Fruit fly (Drosophila melanogaster): ENCODE data around the gene Mco3.
A peak's percentile ranks its signal among the peaks of the same experiment; 100 is the strongest.

The Mco3 gene

DNA sequence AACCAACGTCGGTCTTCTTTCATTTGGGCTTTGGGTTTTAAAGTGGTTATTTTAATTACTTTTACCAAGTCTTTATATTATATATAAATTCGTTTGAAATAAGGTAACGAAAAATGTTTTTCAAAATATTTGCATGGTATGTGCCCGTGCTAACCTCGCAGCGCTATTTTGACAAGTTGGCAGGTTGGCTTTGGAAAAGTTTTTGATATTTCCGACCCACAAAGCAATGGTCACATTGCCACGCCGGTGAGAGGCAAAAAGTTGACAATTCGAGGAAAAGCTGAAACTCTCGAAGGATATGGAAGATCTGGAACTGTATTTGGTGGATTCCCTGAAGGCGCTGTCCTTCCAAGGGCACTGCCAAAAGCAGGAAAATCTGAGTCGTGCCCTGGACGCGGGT lies 4.0 kb upstream of the Mco3 start, which contains the start of gene CG5913:
Gene CG5913 (plus strand): TSS at position 224 of the 400 bp plus-strand sequence.
- TF ChIP-seq CG13287 (GFP tag; IDR thresholded peaks at IDR 0.05; ENCODE audit: partially characterized antibody) (peak; percentile 63; the same call in 1 of the 2 replicates), Bgb (GFP tag; IDR thresholded peaks at IDR 0.05; ENCODE audit: partially characterized antibody) (0 out of 2 replicates have a peak, but pooled peaks have one; percentile 12), MBD-R2 (GFP tag; IDR thresholded peaks at IDR 0.05) (peak; percentile 95), CG6689 (GFP tag; IDR thresholded peaks at IDR 0.05) (no peak), CG3726 (GFP tag; IDR thresholded peaks at IDR 0.05) (no peak), Opbp (GFP tag; IDR thresholded peaks at IDR 0.05; ENCODE audit: partially characterized antibody) (0 out of 3 replicates have a peak, but pooled peaks have one; percentile 19), CG14710 (tag; optimal IDR thresholded peaks at IDR 0.05) (peak; percentile 49), Lhr (GFP tag; optimal IDR thresholded peaks at IDR 0.05) (peak; percentile 53), lbe (GFP tag; optimal IDR thresholded peaks at IDR 0.05) (no peak), Max (GFP tag; optimal IDR thresholded peaks at IDR 0.05) (peak; percentile 15), aop (GFP tag; IDR thresholded peaks at IDR 0.05) (no peak), Rfx (GFP tag; IDR thresholded peaks at IDR 0.05) (0 out of 2 replicates have a peak, but pooled peaks have one; percentile 15), unc-4 (GFP tag; IDR thresholded peaks at IDR 0.05; ENCODE audit: partially characterized antibody) (peak; percentile 22; the same call in 1 of the 2 replicates), CG1603 (tag; optimal IDR thresholded peaks at IDR 0.05) (no peak), CG4617 (GFP tag; optimal IDR thresholded peaks at IDR 0.05; ENCODE audit: borderline replicate concordance) (peak; percentile 81), trem (tag; optimal IDR thresholded peaks at IDR 0.05) (peak; percentile 99), CG34422 (GFP tag; IDR thresholded peaks at IDR 0.05) (peak; percentile 21; the same call in 1 of the 3 replicates), BEAF-32 (GFP tag; optimal IDR thresholded peaks at IDR 0.05) (peak; percentile 24), nerfin-1 (tag; optimal IDR thresholded peaks at IDR 0.05) (no peak), Ets97D (GFP tag; optimal IDR thresholded peaks at IDR 0.05) (peak; percentile 71), CG15514 (GFP tag; optimal IDR thresholded peaks at IDR 0.05) (peak; percentile 44), dpn (GFP tag; optimal IDR thresholded peaks at IDR 0.05) (no peak), CG30403 (GFP tag; optimal IDR thresholded peaks at IDR 0.05) (no peak), Bdp1 (GFP tag; optimal IDR thresholded peaks at IDR 0.05) (no peak), bbx (GFP tag; IDR thresholded peaks at IDR 0.05; ENCODE audit: partially characterized antibody) (peak; percentile 49; the same call in 1 of the 2 replicates), CG33213 (GFP tag; optimal IDR thresholded peaks at IDR 0.05) (no peak), CG33557 (GFP tag; optimal IDR thresholded peaks at IDR 0.05) (no peak), Sry-β (GFP tag; optimal IDR thresholded peaks at IDR 0.05) (peak; percentile 72), YL-1 (GFP tag; optimal IDR thresholded peaks at IDR 0.05) (peak; percentile 54), Elba2 (GFP tag; optimal IDR thresholded peaks at IDR 0.05) (peak; percentile 21), nmo (GFP tag; optimal IDR thresholded peaks at IDR 0.05) (peak; percentile 13), CG17186 (GFP tag; optimal IDR thresholded peaks at IDR 0.05) (peak; percentile 9), en (GFP tag; optimal IDR thresholded peaks at IDR 0.05) (no peak), amos (GFP tag; IDR thresholded peaks at IDR 0.05; ENCODE audit: partially characterized antibody) (peak; percentile 31; the same call in 1 of the 2 replicates), gfzf (GFP tag; optimal IDR thresholded peaks at IDR 0.05) (peak; percentile 85), sim (GFP tag; IDR thresholded peaks at IDR 0.05) (no peak), Hmr (GFP tag; optimal IDR thresholded peaks at IDR 0.05) (peak; percentile 45), Med (GFP tag) (peak; percentile 77), CG9797 (GFP tag; optimal IDR thresholded peaks at IDR 0.05) (peak; percentile 78), yki (optimal IDR thresholded peaks at IDR 0.05) (no peak), salm (tag; optimal IDR thresholded peaks at IDR 0.05) (no peak), pita (GFP tag; optimal IDR thresholded peaks at IDR 0.05) (peak; percentile 58), MESR4 (GFP tag; optimal IDR thresholded peaks at IDR 0.05) (peak; percentile 66), otp (GFP tag; IDR thresholded peaks at IDR 0.05) (no peak), CG17359 (tag; optimal IDR thresholded peaks at IDR 0.05) (no peak), cg (GFP tag; optimal IDR thresholded peaks at IDR 0.05) (no peak), Ada2b (GFP tag; IDR thresholded peaks at IDR 0.05) (no peak), az2 (GFP tag; optimal IDR thresholded peaks at IDR 0.05) (no peak), CTCF (GFP tag; optimal IDR thresholded peaks at IDR 0.05) (peak; percentile 55), stwl (tag; optimal IDR thresholded peaks at IDR 0.05) (peak; percentile 94)

Measured in whole organism, embryonic.